Worm (Caenorhabditis elegans) whole organism, young adult: ENCODE results near the gene F59F5.7.

Experiments
- B0035.1 ChIP-seq: sonication (generic microtip); optimal IDR thresholded peaks from 2 replicates; lab custom pipeline; 2016; ENCODE audit warnings: missing genetic modification characterization, mild to moderate bottlenecking, missing compliant biosample characterization, missing genotype, missing genetic modification reagents
- B0336.3 ChIP-seq: fragments of 200-800 bp; sonication (Bioruptor generic); IDR thresholded peaks from 2 replicates; pipeline ENCODE4 v1.3.6; 2022; ENCODE audit warnings: missing genetic modification characterization, missing compliant biosample characterization
- C06A6.2 ChIP-seq: fragments of 200-800 bp; sonication (Bioruptor generic); conservative IDR thresholded peaks from 2 replicates; pipeline ENCODE4 v1.3.6; 2022; ENCODE audit warnings: missing genetic modification characterization, missing compliant biosample characterization
- C17E4.6 ChIP-seq: fragments of 200-800 bp; sonication (Bioruptor generic); IDR thresholded peaks from 2 replicates; pipeline ENCODE4 v1.3.6; 2022; ENCODE audit warnings: missing genetic modification reagents, missing genetic modification characterization, missing compliant biosample characterization
- F22D6.2 ChIP-seq: sonication (generic microtip); optimal IDR thresholded peaks from 2 replicates; lab custom pipeline; 2016; ENCODE audit warnings: mild to moderate bottlenecking, missing genetic modification characterization, missing compliant biosample characterization
- F37B4.10 ChIP-seq: fragments of 200-800 bp; sonication (Bioruptor generic); IDR thresholded peaks from 2 replicates; pipeline ENCODE4 v1.3.6; 2022; ENCODE audit warnings: missing genetic modification characterization, missing compliant biosample characterization
- F52B5.7 ChIP-seq: sonication (generic microtip); optimal IDR thresholded peaks from 2 replicates; lab custom pipeline; 2016; ENCODE audit warnings: mild to moderate bottlenecking, missing genetic modification characterization, missing compliant biosample characterization
- F57C9.4 ChIP-seq: sonication (generic microtip); optimal IDR thresholded peaks from 2 replicates; lab custom pipeline; 2017; ENCODE audit warnings: mild to moderate bottlenecking, missing genetic modification characterization, missing compliant biosample characterization
- K11D2.4 ChIP-seq: fragments of 200-800 bp; sonication (Bioruptor generic); IDR thresholded peaks from 2 replicates; pipeline ENCODE4 v1.3.6; 2022; ENCODE audit warnings: missing genetic modification reagents, missing genetic modification characterization, missing compliant biosample characterization
- K12H6.12 ChIP-seq: fragments of 200-800 bp; sonication (Bioruptor generic); optimal IDR thresholded peaks from 2 replicates; lab custom pipeline; 2018; ENCODE audit warnings: mild to moderate bottlenecking, missing genetic modification characterization, missing compliant biosample characterization
- Y53F4B.3 ChIP-seq: fragments of 200-800 bp; sonication (Bioruptor generic); IDR thresholded peaks from 2 replicates; pipeline ENCODE4 v1.3.6; 2022; ENCODE audit warnings: missing genetic modification reagents, missing genetic modification characterization, missing compliant biosample characterization
- Y53G8AR.9 ChIP-seq: fragments of 200-800 bp; sonication (Bioruptor generic); conservative IDR thresholded peaks from 2 replicates; pipeline ENCODE4 v1.3.6; 2022; ENCODE audit warnings: missing genetic modification reagents, missing genetic modification characterization, missing compliant biosample characterization
- Y56A3A.18 ChIP-seq: fragments of 200-800 bp; sonication (Bioruptor generic); IDR thresholded peaks from 2 replicates; pipeline ENCODE4 v1.3.6; 2022; ENCODE audit warnings: missing genetic modification reagents, missing genetic modification characterization, missing compliant biosample characterization
- Y79H2A.3 ChIP-seq: fragments of 200-800 bp; sonication (Bioruptor generic); conservative IDR thresholded peaks from 2 replicates; pipeline ENCODE4 v1.3.6; 2022; ENCODE audit warnings: missing genetic modification reagents, missing genetic modification characterization, missing compliant biosample characterization
- ZK185.1 ChIP-seq: sonication (generic microtip); optimal IDR thresholded peaks from 2 replicates; lab custom pipeline; 2016; ENCODE audit warnings: mild to moderate bottlenecking, missing genetic modification characterization, missing compliant biosample characterization; ENCODE audit not compliant: poor library complexity, severe bottlenecking
- bed-2 ChIP-seq: fragments of 200-800 bp; sonication (Bioruptor generic); IDR thresholded peaks from 2 replicates; pipeline ENCODE4 v1.3.6; 2022; ENCODE audit warnings: missing genetic modification reagents, missing genetic modification characterization, missing compliant biosample characterization
- cebp-1 ChIP-seq, 2 experiments: fragments of 200-800 bp in 1 of 2; sonication (Bioruptor generic) in 1 of 2; sonication (generic microtip) in 1 of 2; IDR thresholded peaks in 1 of 2; optimal IDR thresholded peaks in 1 of 2; 2 replicates each; pipeline versions ENCODE4 v1.3.6 to Lab custom; 2017 to 2022; ENCODE audit warnings: missing compliant biosample characterization in 2 of 2, missing genetic modification characterization in 2 of 2, mild to moderate bottlenecking in 1 of 2, missing genetic modification reagents in 1 of 2, moderate library complexity in 1 of 2
- cebp-2 ChIP-seq: fragments of 200-800 bp; sonication (Bioruptor generic); IDR thresholded peaks from 2 replicates; pipeline ENCODE4 v1.3.6; 2022; ENCODE audit warnings: missing genetic modification characterization, missing compliant biosample characterization
- ceh-100 ChIP-seq: fragments of 200-800 bp; sonication (Bioruptor generic); IDR thresholded peaks from 2 replicates; pipeline ENCODE4 v1.3.6; 2022; ENCODE audit warnings: missing genetic modification reagents, missing genetic modification characterization, missing compliant biosample characterization
- ceh-58 ChIP-seq: fragments of 200-800 bp; sonication (Bioruptor generic); IDR thresholded peaks from 2 replicates; pipeline ENCODE4 v1.3.6; 2022; ENCODE audit warnings: missing genetic modification characterization, missing compliant biosample characterization
- chd-7 ChIP-seq: sonication (generic microtip); optimal IDR thresholded peaks from 2 replicates; lab custom pipeline; 2016; ENCODE audit warnings: mild to moderate bottlenecking, missing genetic modification characterization, moderate library complexity, missing compliant biosample characterization
- die-1 ChIP-seq: sonication (generic microtip); optimal IDR thresholded peaks from 2 replicates; lab custom pipeline; 2016; ENCODE audit warnings: missing genotype, mild to moderate bottlenecking, missing genetic modification characterization, missing compliant biosample characterization
- ekl-4 ChIP-seq: fragments of 200-800 bp; sonication (Bioruptor generic); IDR thresholded peaks from 2 replicates; pipeline ENCODE4 v1.3.6; 2022; ENCODE audit warnings: missing genetic modification reagents, missing genetic modification characterization, missing compliant biosample characterization
- him-1 ChIP-seq: sonication (generic microtip); optimal IDR thresholded peaks from 2 replicates; lab custom pipeline; 2016; ENCODE audit warnings: missing genotype, missing genetic modification reagents, missing genetic modification characterization, missing compliant biosample characterization
- hlh-26 ChIP-seq: fragments of 200-800 bp; sonication (Bioruptor generic); conservative IDR thresholded peaks from 2 replicates; pipeline ENCODE4 v1.3.6; 2022; ENCODE audit warnings: missing genetic modification reagents, missing genetic modification characterization, missing compliant biosample characterization
- hmg-1.2 ChIP-seq: fragments of 200-800 bp; sonication (Bioruptor generic); IDR thresholded peaks from 2 replicates; pipeline ENCODE4 v1.3.6; 2022; ENCODE audit warnings: missing genetic modification reagents, missing genetic modification characterization, missing compliant biosample characterization
- hsf-1 ChIP-seq: fragments of 200-800 bp; sonication (Bioruptor generic); IDR thresholded peaks from 2 replicates; pipeline ENCODE4 v1.3.6; 2022; ENCODE audit warnings: missing genetic modification reagents, missing genetic modification characterization, missing compliant biosample characterization
- let-526 ChIP-seq: fragments of 200-800 bp; sonication (Bioruptor generic); IDR thresholded peaks from 2 replicates; pipeline ENCODE4 v1.3.6; 2022; ENCODE audit warnings: missing genetic modification reagents, missing genetic modification characterization, missing compliant biosample characterization
- lin-26 ChIP-seq: fragments of 200-800 bp; sonication (Bioruptor generic); IDR thresholded peaks from 2 replicates; pipeline ENCODE4 v1.3.6; 2022; ENCODE audit warnings: missing genetic modification reagents, missing genetic modification characterization, missing compliant biosample characterization
- mes-4 ChIP-seq: sonication (generic microtip); optimal IDR thresholded peaks from 2 replicates; lab custom pipeline; 2016; ENCODE audit warnings: missing genotype, missing genetic modification characterization, missing compliant biosample characterization
- nhr-80 ChIP-seq: sonication (generic microtip); optimal IDR thresholded peaks from 2 replicates; lab custom pipeline; 2016; ENCODE audit warnings: missing genetic modification characterization, missing compliant biosample characterization
- pha-4 ChIP-seq: fragments of 150-350 bp; sonication (generic microtip); optimal IDR thresholded peaks from 2 replicates; lab custom pipeline; 2014; ENCODE audit warnings: missing biosample characterization, missing genetic modification reagents, missing genetic modification characterization
- rpc-1 ChIP-seq, 2 experiments: fragments of 150-350 bp in 1 of 2; sonication (generic microtip) in 1 of 2; optimal IDR thresholded peaks; 2 replicates each; lab custom pipeline; 2014 to 2018; ENCODE audit warnings: missing biosample characterization in 1 of 2, missing genetic modification characterization in 1 of 2, missing genetic modification reagents in 1 of 2, missing genotype in 1 of 2
- snpc-1.1 ChIP-seq: sonication (generic microtip); optimal IDR thresholded peaks from 2 replicates; lab custom pipeline; 2017; ENCODE audit warnings: missing genetic modification characterization, mild to moderate bottlenecking, missing compliant biosample characterization, antibody characterized with exemption, moderate library complexity, missing genotype, missing genetic modification reagents; ENCODE audit not compliant: insufficient read depth
- snpc-1.3 ChIP-seq: sonication (generic microtip); optimal IDR thresholded peaks from 2 replicates; lab custom pipeline; 2017; ENCODE audit warnings: missing genetic modification characterization, mild to moderate bottlenecking, missing compliant biosample characterization, antibody characterized with exemption, moderate library complexity, missing genotype, missing genetic modification reagents; ENCODE audit not compliant: insufficient read depth
- sptf-2 ChIP-seq: fragments of 200-800 bp; sonication (Bioruptor generic); optimal IDR thresholded peaks from 2 replicates; lab custom pipeline; 2018; ENCODE audit warnings: mild to moderate bottlenecking, missing genetic modification characterization, missing compliant biosample characterization
- tbp1 ChIP-seq: fragments of 200-800 bp; sonication (Bioruptor generic); optimal IDR thresholded peaks from 2 replicates; lab custom pipeline; 2018; ENCODE audit warnings: mild to moderate bottlenecking, missing genetic modification characterization, missing compliant biosample characterization
- tbx-9 ChIP-seq: sonication (generic microtip); optimal IDR thresholded peaks from 2 replicates; lab custom pipeline; 2016; ENCODE audit warnings: borderline replicate concordance, missing genetic modification characterization, inconsistent platforms, missing compliant biosample characterization
- unc-62 ChIP-seq: fragments of 150-350 bp; optimal IDR thresholded peaks from 2 replicates; lab custom pipeline; 2014; ENCODE audit warnings: missing biosample characterization, missing genetic modification reagents, missing genetic modification characterization
- zim-3 ChIP-seq: sonication (generic microtip); optimal IDR thresholded peaks from 2 replicates; lab custom pipeline; 2017; ENCODE audit warnings: mild to moderate bottlenecking, missing genetic modification characterization, moderate library complexity, missing compliant biosample characterization

Gene F59F5.7

DNA sequence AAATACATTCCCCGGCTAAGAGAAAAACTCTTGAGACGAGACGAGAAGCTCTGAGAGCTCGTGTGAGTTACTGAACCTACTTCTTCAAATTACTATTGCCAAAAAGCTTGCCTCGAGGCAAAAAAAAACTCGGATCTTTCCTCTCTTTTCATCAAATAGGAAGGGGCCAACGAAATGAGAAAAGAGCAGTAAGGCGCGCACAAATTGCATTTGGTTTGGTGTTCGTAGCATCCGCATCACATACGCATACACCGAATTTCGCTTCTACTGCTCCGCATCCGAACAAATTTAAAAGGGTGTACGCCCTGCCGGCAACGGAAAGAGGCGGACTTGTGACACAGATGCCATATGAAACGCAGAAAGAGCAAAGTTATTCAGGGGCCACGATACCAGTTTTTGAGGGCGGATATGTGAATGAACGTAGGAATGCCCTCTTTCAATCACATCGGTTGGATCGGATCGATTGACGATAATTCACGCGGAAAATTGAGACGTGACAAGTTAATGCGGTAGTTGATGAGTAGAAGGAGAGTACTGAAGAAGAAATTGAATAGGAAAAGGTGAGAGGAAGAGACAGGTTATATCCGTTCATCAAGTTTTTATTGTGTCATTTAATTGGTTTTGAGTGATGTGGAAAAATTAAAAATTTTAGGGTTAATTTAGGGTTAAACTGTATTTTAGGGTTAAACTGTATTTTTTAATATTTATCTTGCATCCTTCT lies 35.6 kb downstream of the F59F5.7 start:
- TF ChIP-seq Y56A3A.18 (GFP tag; lab: Robert Waterston, UW) (no peak), tbp1 (GFP tag; lab: Kevin White, UChicago) (no peak), cebp-1 (GFP tag; IDR thresholded peaks at IDR 0.05; lab: Robert Waterston, UW) (no peak), cebp-1 (tag; optimal IDR thresholded peaks at IDR 0.05; lab: Kevin White, UChicago) (no peak), him-1 (tag; lab: Kevin White, UChicago) (no peak), F37B4.10 (GFP tag; lab: Robert Waterston, UW) (no peak), bed-2 (no peak), B0336.3 (GFP tag; lab: Robert Waterston, UW) (no peak), let-526 (GFP tag; lab: Robert Waterston, UW) (no peak), hlh-26 (GFP tag; lab: Robert Waterston, UW) (no peak), Y53F4B.3 (no peak), die-1 (tag; lab: Kevin White, UChicago) (no peak), pha-4 (tag; lab: Kevin White, UChicago) (no peak), tbx-9 (no peak), C06A6.2 (GFP tag; lab: Robert Waterston, UW) (no peak), Y53G8AR.9 (no peak), hsf-1 (GFP tag; lab: Robert Waterston, UW) (no peak), ZK185.1 (no peak), F52B5.7 (tag; lab: Kevin White, UChicago) (no peak)

DNA sequence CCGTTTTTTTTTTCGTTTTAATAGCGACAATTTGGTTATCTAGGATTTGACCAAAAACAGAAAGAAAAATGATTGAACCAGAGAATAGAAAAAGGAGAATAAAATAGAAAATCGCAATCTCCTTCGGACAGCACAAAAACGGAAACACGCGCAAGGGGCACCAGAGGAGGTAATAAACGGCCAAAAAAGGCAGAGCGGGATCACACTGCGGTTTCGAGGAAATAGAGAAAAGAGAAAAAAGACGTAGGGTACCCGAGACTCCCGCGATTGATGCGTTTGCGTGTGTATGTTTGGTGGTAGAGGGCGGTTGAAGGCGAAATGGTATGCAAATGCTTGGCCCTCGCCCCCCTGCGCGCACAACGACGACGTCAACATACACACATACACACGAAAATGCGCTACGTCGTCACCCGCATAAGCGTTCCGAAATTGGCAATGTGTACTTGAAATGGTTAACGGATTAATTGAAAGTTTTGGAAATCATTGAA lies 37.2 kb downstream of the F59F5.7 start:
- TF ChIP-seq C17E4.6 (GFP tag; lab: Robert Waterston, UW): no peak
- no peak for TF ChIP-seq F57C9.4 (tag; lab: Kevin White, UChicago)
- TF ChIP-seq B0035.1: no peak
- TF ChIP-seq snpc-1.1: no peak
- no peak for TF ChIP-seq sptf-2 (GFP tag; lab: Kevin White, UChicago)
- no peak for TF ChIP-seq cebp-2 (GFP tag; lab: Robert Waterston, UW)
- no peak for TF ChIP-seq ceh-58 (GFP tag; lab: Robert Waterston, UW)
- TF ChIP-seq B0336.3 (GFP tag; lab: Robert Waterston, UW): no peak
- no peak for TF ChIP-seq tbx-9
- no peak for TF ChIP-seq rpc-1 (optimal IDR thresholded peaks at IDR 0.05; lab: Kevin White, UChicago)
- TF ChIP-seq rpc-1 (tag; optimal IDR thresholded peaks at IDR 0.05; lab: Kevin White, UChicago): no peak
- no peak for TF ChIP-seq C06A6.2 (GFP tag; lab: Robert Waterston, UW)

DNA sequence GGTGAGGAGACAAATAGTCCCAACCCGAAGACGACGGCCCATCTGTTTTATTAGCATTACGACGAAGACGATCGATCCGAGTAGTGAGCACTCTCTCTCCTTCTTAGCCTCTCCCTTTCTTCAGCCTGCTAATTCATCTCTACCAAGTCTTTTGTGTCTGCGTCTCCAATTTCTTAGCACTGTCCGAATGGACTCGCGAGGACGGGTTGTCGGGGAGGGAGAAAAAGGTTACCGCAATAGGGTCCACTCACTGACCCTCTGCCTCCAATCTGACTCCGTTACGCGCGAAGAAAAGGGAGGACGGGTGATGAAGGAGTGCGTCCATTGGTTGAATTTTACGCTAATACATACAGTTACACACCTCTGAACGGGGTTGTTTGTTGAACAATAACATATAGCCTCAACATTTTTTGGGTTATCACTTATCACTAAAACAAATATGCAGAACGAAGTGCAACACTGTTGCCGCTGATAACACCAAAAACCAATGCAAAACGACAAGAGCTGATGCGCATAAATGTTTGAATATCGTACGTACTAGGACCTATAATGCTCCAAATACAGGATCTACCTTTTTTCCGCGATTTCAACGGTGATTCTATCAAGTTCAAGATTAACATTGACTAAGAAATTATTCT lies 38.4 kb downstream of the F59F5.7 start:
- no peak for TF ChIP-seq rpc-1 (optimal IDR thresholded peaks at IDR 0.05; lab: Kevin White, UChicago)
- TF ChIP-seq rpc-1 (tag; optimal IDR thresholded peaks at IDR 0.05; lab: Kevin White, UChicago): no peak
- TF ChIP-seq nhr-80: peak; percentile 31
- no peak for TF ChIP-seq ekl-4 (GFP tag; lab: Robert Waterston, UW)
- TF ChIP-seq hmg-1.2 (GFP tag; lab: Robert Waterston, UW): peak; percentile 72; the same call in 1 of the 2 replicates

ce11 chrX:10599719-10600155 lies 40.4 kb downstream of the F59F5.7 start:
- TF ChIP-seq mes-4 (tag; lab: Kevin White, UChicago) (no peak), lin-26 (GFP tag; lab: Robert Waterston, UW) (no peak), K12H6.12 (tag; lab: Kevin White, UChicago) (no peak), snpc-1.3 (no peak), nhr-80 (no peak), K11D2.4 (GFP tag; lab: Robert Waterston, UW) (no peak), F22D6.2 (tag; lab: Kevin White, UChicago) (no peak), zim-3 (no peak), ceh-100 (GFP tag; lab: Robert Waterston, UW) (no peak), B0035.1 (no peak), chd-7 (tag; lab: Kevin White, UChicago) (no peak), Y79H2A.3 (GFP tag; lab: Robert Waterston, UW) (no peak), unc-62 (GFP tag; lab: Kevin White, UChicago) (no peak)
